Worm (Caenorhabditis elegans) whole organism, L2 larva: Measurements from ENCODE around the gene K05F6.4.

Source experiments
- ceh-16 ChIP-seq: fragments of 150-350 bp; optimal IDR thresholded peaks from 2 replicates; lab custom pipeline; 2014; ENCODE audit warnings: missing biosample characterization, missing genetic modification characterization
- mab-5 ChIP-seq: fragments of 150-350 bp; optimal IDR thresholded peaks from 2 replicates; lab custom pipeline; 2014; ENCODE audit warnings: missing biosample characterization, missing genetic modification characterization
- nhr-11 ChIP-seq: fragments of 150-350 bp; optimal IDR thresholded peaks from 2 replicates; lab custom pipeline; 2014; ENCODE audit warnings: missing biosample characterization, missing genetic modification characterization

ce11 chrII:1500286-1500840, 42.9 kb upstream of the K05F6.4 start, which contains the start of gene emc-1:
- no peak for TF ChIP-seq mab-5
- no peak for TF ChIP-seq nhr-11
- no peak for TF ChIP-seq ceh-16 (tag; lab: Kevin White, UChicago)
